Worm (Caenorhabditis elegans) whole organism, L1 larva: ENCODE measurements around the gene VF13D12L.3.

Experiments
- C04F5.9 ChIP-seq: sonication (generic microtip); optimal IDR thresholded peaks from 2 replicates; lab custom pipeline; 2016; ENCODE audit warnings: missing genetic modification characterization, missing compliant biosample characterization
- C34B4.2 ChIP-seq: sonication (generic microtip); optimal IDR thresholded peaks from 2 replicates; lab custom pipeline; 2017; ENCODE audit warnings: mild to moderate bottlenecking, missing genetic modification characterization, missing compliant biosample characterization
- aha-1 ChIP-seq: fragments of 150-350 bp; optimal IDR thresholded peaks from 2 replicates; lab custom pipeline; 2014; ENCODE audit warnings: missing biosample characterization, missing genetic modification characterization
- alr-1 ChIP-seq: fragments of 200-800 bp; sonication (Bioruptor generic); optimal IDR thresholded peaks from 2 replicates; lab custom pipeline; 2018; ENCODE audit warnings: borderline replicate concordance, mild to moderate bottlenecking, missing genetic modification characterization, missing compliant biosample characterization
- ama-1 ChIP-seq: fragments of 150-350 bp; optimal IDR thresholded peaks from 2 replicates; lab custom pipeline; 2014
- blmp-1 ChIP-seq: fragments of 150-350 bp; optimal IDR thresholded peaks from 2 replicates; lab custom pipeline; 2014; ENCODE audit warnings: missing biosample characterization, missing genetic modification characterization
- ceh-8 ChIP-seq: fragments of 200-800 bp; sonication (Bioruptor generic); optimal IDR thresholded peaks from 2 replicates; lab custom pipeline; 2018; ENCODE audit warnings: mild to moderate bottlenecking, missing genetic modification characterization, moderate library complexity, missing compliant biosample characterization
- ceh-88 ChIP-seq: fragments of 200-800 bp; sonication (Bioruptor generic); IDR thresholded peaks from 2 replicates; pipeline ENCODE4 v1.3.6; 2022; ENCODE audit warnings: missing genetic modification characterization, missing compliant biosample characterization
- ceh-90 ChIP-seq: sonication (generic microtip); optimal IDR thresholded peaks from 2 replicates; lab custom pipeline; 2016; ENCODE audit warnings: missing genetic modification characterization, missing compliant biosample characterization
- egl-13 ChIP-seq: sonication (generic microtip); optimal IDR thresholded peaks from 2 replicates; lab custom pipeline; 2016; ENCODE audit warnings: missing genotype, missing genetic modification reagents, missing genetic modification characterization, missing compliant biosample characterization
- elt-2 ChIP-seq: sonication (generic microtip); optimal IDR thresholded peaks from 2 replicates; lab custom pipeline; 2016; ENCODE audit warnings: missing genetic modification characterization, mild to moderate bottlenecking, inconsistent platforms, missing compliant biosample characterization, missing genetic modification reagents
- elt-3 ChIP-seq, 6 experiments: fragments of 150-350 bp in 1 of 6; sonication (generic microtip); optimal IDR thresholded peaks; 2 replicates each; lab custom pipeline; 2017 to 2018; ENCODE audit warnings: missing biosample characterization in 6 of 6, missing genetic modification characterization in 6 of 6, inconsistent platforms in 1 of 6
- ets-5 ChIP-seq: fragments of 200-800 bp; sonication (Bioruptor generic); IDR thresholded peaks from 2 replicates; pipeline ENCODE4 v1.3.6; 2022; ENCODE audit warnings: missing genetic modification characterization, missing compliant biosample characterization
- fkh-10 ChIP-seq: sonication (generic microtip); optimal IDR thresholded peaks from 2 replicates; lab custom pipeline; 2017; ENCODE audit warnings: missing biosample characterization, missing genetic modification reagents, missing genetic modification characterization
- fkh-8 ChIP-seq: sonication (generic microtip); optimal IDR thresholded peaks from 2 replicates; lab custom pipeline; 2016; ENCODE audit warnings: mild to moderate bottlenecking, missing genetic modification characterization, missing compliant biosample characterization
- fos-1 ChIP-seq: fragments of 150-350 bp; optimal IDR thresholded peaks from 2 replicates; lab custom pipeline; 2014; ENCODE audit warnings: missing biosample characterization, missing genetic modification characterization
- grh-1 ChIP-seq: fragments of 200-800 bp; sonication (Bioruptor generic); IDR thresholded peaks from 2 replicates; pipeline ENCODE4 v1.3.6; 2022; ENCODE audit warnings: missing genetic modification reagents, missing genetic modification characterization, missing compliant biosample characterization
- hpl-2 ChIP-seq: fragments of 150-350 bp; optimal IDR thresholded peaks from 2 replicates; lab custom pipeline; 2014; ENCODE audit warnings: missing biosample characterization, missing genetic modification reagents, missing genetic modification characterization
- lin-13 ChIP-seq: fragments of 150-350 bp; optimal IDR thresholded peaks from 2 replicates; lab custom pipeline; 2014; ENCODE audit warnings: missing biosample characterization, missing genetic modification reagents, missing genetic modification characterization
- lin-14 ChIP-seq: fragments of 200-800 bp; sonication (Bioruptor generic); optimal IDR thresholded peaks from 2 replicates; lab custom pipeline; 2018; ENCODE audit warnings: mild to moderate bottlenecking, missing genetic modification characterization, moderate library complexity, missing compliant biosample characterization
- lin-35 ChIP-seq, 2 experiments: fragments of 150-350 bp; optimal IDR thresholded peaks; 2 replicates each; lab custom pipeline; 2014; ENCODE audit warnings: missing biosample characterization in 2 of 2, missing genetic modification characterization in 2 of 2, missing genetic modification reagents in 2 of 2
- lsy-2 ChIP-seq, 2 experiments: fragments of 150-350 bp; optimal IDR thresholded peaks; 2 replicates each; lab custom pipeline; 2014; ENCODE audit warnings: missing biosample characterization in 2 of 2, missing genetic modification characterization in 2 of 2
- mdl-1 ChIP-seq, 2 experiments: fragments of 150-350 bp; optimal IDR thresholded peaks; 2 replicates each; lab custom pipeline; 2014 to 2017; ENCODE audit warnings: missing biosample characterization in 2 of 2, missing genetic modification characterization in 2 of 2, inconsistent platforms in 1 of 2
- mef-2 ChIP-seq: fragments of 150-350 bp; optimal IDR thresholded peaks from 2 replicates; lab custom pipeline; 2014; ENCODE audit warnings: missing biosample characterization, missing genetic modification characterization
- mep-1 ChIP-seq: fragments of 150-350 bp; optimal IDR thresholded peaks from 2 replicates; lab custom pipeline; 2014; ENCODE audit warnings: missing biosample characterization, missing genetic modification characterization
- nhr-11 ChIP-seq: fragments of 150-350 bp; optimal IDR thresholded peaks from 2 replicates; lab custom pipeline; 2014; ENCODE audit warnings: missing biosample characterization, missing genetic modification characterization
- nhr-12 ChIP-seq: sonication (generic microtip); optimal IDR thresholded peaks from 2 replicates; lab custom pipeline; 2017; ENCODE audit warnings: missing biosample characterization, missing genetic modification characterization
- nhr-19 ChIP-seq: fragments of 200-800 bp; sonication (Bioruptor generic); conservative IDR thresholded peaks from 2 replicates; pipeline ENCODE4 v1.3.6; 2022; ENCODE audit warnings: missing genetic modification characterization, missing compliant biosample characterization
- nhr-20 ChIP-seq: sonication (generic microtip); optimal IDR thresholded peaks from 2 replicates; lab custom pipeline; 2016; ENCODE audit warnings: mild to moderate bottlenecking, missing genetic modification characterization, missing compliant biosample characterization
- nhr-47 ChIP-seq: sonication (generic microtip); optimal IDR thresholded peaks from 2 replicates; lab custom pipeline; 2016; ENCODE audit warnings: mild to moderate bottlenecking, missing genetic modification characterization, moderate library complexity, missing compliant biosample characterization
- nhr-71 ChIP-seq: sonication (generic microtip); optimal IDR thresholded peaks from 2 replicates; lab custom pipeline; 2016; ENCODE audit warnings: mild to moderate bottlenecking, missing genetic modification characterization, moderate library complexity, missing compliant biosample characterization
- nhr-76 ChIP-seq: sonication (generic microtip); optimal IDR thresholded peaks from 2 replicates; lab custom pipeline; 2017; ENCODE audit warnings: missing biosample characterization, missing genetic modification characterization
- nhr-84 ChIP-seq: sonication (generic microtip); optimal IDR thresholded peaks from 2 replicates; lab custom pipeline; 2017; ENCODE audit warnings: missing biosample characterization, missing genetic modification characterization
- nhr-85 ChIP-seq: sonication (generic microtip); peaks from one replicate; lab custom pipeline; 2016; ENCODE audit warnings: missing genetic modification characterization, inconsistent platforms, missing compliant biosample characterization
- nhr-90 ChIP-seq: sonication (generic microtip); optimal IDR thresholded peaks from 2 replicates; lab custom pipeline; 2016; ENCODE audit warnings: mild to moderate bottlenecking, missing genetic modification characterization, missing compliant biosample characterization; ENCODE audit not compliant: poor library complexity
- rnt-1 ChIP-seq: sonication (generic microtip); optimal IDR thresholded peaks from 2 replicates; lab custom pipeline; 2016; ENCODE audit warnings: mild to moderate bottlenecking, missing genetic modification characterization, moderate library complexity, missing compliant biosample characterization
- snpc-4 ChIP-seq: fragments of 150-350 bp; optimal IDR thresholded peaks from 2 replicates; lab custom pipeline; 2014; ENCODE audit warnings: missing biosample characterization, missing genetic modification characterization
- sox-4 ChIP-seq: sonication (generic microtip); optimal IDR thresholded peaks from 2 replicates; lab custom pipeline; 2016; ENCODE audit warnings: missing genetic modification characterization, missing compliant biosample characterization
- tbx-2 ChIP-seq: sonication (generic microtip); optimal IDR thresholded peaks from 2 replicates; lab custom pipeline; 2016; ENCODE audit warnings: missing genetic modification characterization, missing compliant biosample characterization
- unc-130 ChIP-seq: fragments of 150-350 bp; optimal IDR thresholded peaks from 2 replicates; lab custom pipeline; 2017; ENCODE audit warnings: missing biosample characterization, missing genetic modification characterization, inconsistent platforms
- unc-62 ChIP-seq: fragments of 150-350 bp; optimal IDR thresholded peaks from 2 replicates; lab custom pipeline; 2014; ENCODE audit warnings: missing biosample characterization, missing genetic modification reagents, missing genetic modification characterization
- ztf-11 ChIP-seq, 2 experiments: sonication (generic microtip); optimal IDR thresholded peaks; 2 replicates each; lab custom pipeline; 2016 to 2017; ENCODE audit warnings: missing genetic modification characterization in 2 of 2, missing biosample characterization in 1 of 2, missing compliant biosample characterization in 1 of 2

Gene VF13D12L.3

ce11 chrII:11705787-11706186 lies at the start of gene VF13D12L.3:
Gene VF13D12L.3 (plus strand): TSS chrII:11706009.
- peak; percentile 32 for TF ChIP-seq nhr-85
- peak in 1 of 2 experiments; percentile 3 for TF ChIP-seq lin-35 (GFP tag; optimal IDR thresholded peaks at IDR 0.05; lab: Kevin White, UChicago)
- peak in 1 of 6 experiments; percentile 13 for TF ChIP-seq elt-3 (tag; optimal IDR thresholded peaks at IDR 0.05; lab: Kevin White, UChicago)
- TF ChIP-seq nhr-47, result no peak
- peak; percentile 7 for TF ChIP-seq nhr-90
- TF ChIP-seq ztf-11 (tag; optimal IDR thresholded peaks at IDR 0.05; lab: Kevin White, UChicago), result no peak
- TF ChIP-seq nhr-71 (tag; lab: Kevin White, UChicago), result peak; percentile 15
- TF ChIP-seq mdl-1 (tag; optimal IDR thresholded peaks at IDR 0.05; lab: Kevin White, UChicago), result no peak
- TF ChIP-seq nhr-84 (tag; lab: Kevin White, UChicago), result no peak
- TF ChIP-seq ceh-90 (tag; lab: Kevin White, UChicago), result no peak
- peak; percentile 71 for TF ChIP-seq blmp-1 (tag; lab: Kevin White, UChicago)
- TF ChIP-seq, all 84 proteins: peak for 6

- no peak for TF ChIP-seq elt-2 (tag; lab: Kevin White, UChicago)
- no peak for TF ChIP-seq lin-13
- TF ChIP-seq unc-130 (tag; lab: Kevin White, UChicago), result peak; percentile 0
- no peak for TF ChIP-seq ets-5
- TF ChIP-seq mep-1 (tag; lab: Kevin White, UChicago), result no peak
- TF ChIP-seq sox-4, result no peak
- no peak for TF ChIP-seq egl-13 (tag; lab: Kevin White, UChicago)
- TF ChIP-seq fkh-8 (tag; lab: Kevin White, UChicago), result no peak
- no peak for TF ChIP-seq ama-1 (lab: Kevin White, UChicago)
- no peak for TF ChIP-seq ztf-11 (tag; optimal IDR thresholded peaks at IDR 0.05; lab: Kevin White, UChicago)
- TF ChIP-seq nhr-11 (tag; lab: Kevin White, UChicago), result no peak
- no peak for TF ChIP-seq fos-1 (tag; lab: Kevin White, UChicago)
- TF ChIP-seq nhr-76 (tag; lab: Kevin White, UChicago), result no peak
- no peak for TF ChIP-seq nhr-19 (GFP tag; lab: Robert Waterston, UW)
- peak; percentile 39; the same call in 1 of the 2 replicates for TF ChIP-seq grh-1
- no peak for TF ChIP-seq ceh-8 (GFP tag; lab: Kevin White, UChicago)
- no peak for TF ChIP-seq C04F5.9 (tag; lab: Kevin White, UChicago)
- no peak for TF ChIP-seq hpl-2 (GFP tag; lab: Kevin White, UChicago)
- TF ChIP-seq nhr-90, result no peak
- TF ChIP-seq mef-2 (tag; lab: Kevin White, UChicago), result no peak
- no peak for TF ChIP-seq unc-62 (GFP tag; lab: Kevin White, UChicago)
- TF ChIP-seq nhr-12 (tag; lab: Kevin White, UChicago), result no peak
- TF ChIP-seq nhr-84 (tag; lab: Kevin White, UChicago), result no peak
- TF ChIP-seq elt-3 (tag; optimal IDR thresholded peaks at IDR 0.05; lab: Kevin White, UChicago), result peak in 4 of 6 experiments; percentile 17 to 40 (median 27)
- no peak for TF ChIP-seq tbx-2
- no peak for TF ChIP-seq fkh-10 (GFP tag; lab: Kevin White, UChicago)
- no peak for TF ChIP-seq C34B4.2 (tag; lab: Kevin White, UChicago)
- peak; percentile 45 for TF ChIP-seq lin-14 (GFP tag; lab: Kevin White, UChicago)
- no peak for TF ChIP-seq lsy-2 (tag; optimal IDR thresholded peaks at IDR 0.05; lab: Kevin White, UChicago)
- TF ChIP-seq ceh-88, result no peak
- no peak for TF ChIP-seq snpc-4 (tag; lab: Kevin White, UChicago)
- no peak for TF ChIP-seq aha-1 (tag; lab: Kevin White, UChicago)
- peak; percentile 23 for TF ChIP-seq nhr-20 (tag; lab: Kevin White, UChicago)
- no peak for TF ChIP-seq rnt-1 (tag; lab: Kevin White, UChicago)
- TF ChIP-seq ceh-90 (tag; lab: Kevin White, UChicago), result no peak
- peak; percentile 57 for TF ChIP-seq nhr-85
- no peak for TF ChIP-seq alr-1 (tag; lab: Kevin White, UChicago)
Observed at ce11 chrII:11657079-11657478, 48.7 kb upstream of the VF13D12L.3 start, which contains the start of gene nep-1. Gene nep-1 (minus strand): TSS chrII:11657179.
